Fruit fly (Drosophila melanogaster) whole organism, embryonic: ENCODE results near the gene CG33111.

Source experiments
- Atf-2 ChIP-seq: fragments of 200-800 bp; sonication (Bioruptor generic); optimal IDR thresholded peaks from 2 replicates; lab custom pipeline; 2016; ENCODE audit warnings: missing biosample characterization, missing genetic modification characterization
- Bgb ChIP-seq: fragments of 200-800 bp; sonication (Bioruptor generic); IDR thresholded peaks from 2 replicates; pipeline ENCODE4 v1.3.6; 2022; ENCODE audit warnings: missing biosample characterization, missing genetic modification characterization; ENCODE audit not compliant: partially characterized antibody
- Bteb2 ChIP-seq: fragments of 200-800 bp; sonication (Bioruptor generic); optimal IDR thresholded peaks from 2 replicates; lab custom pipeline; 2016; ENCODE audit warnings: missing biosample characterization, missing genetic modification characterization
- C15 ChIP-seq: fragments of 200-800 bp; sonication (Bioruptor generic); IDR thresholded peaks from 3 replicates; pipeline ENCODE4 v1.3.6; 2022; ENCODE audit warnings: missing biosample characterization, missing genetic modification characterization
- CG11695 ChIP-seq: fragments of 200-800 bp; sonication (Bioruptor generic); IDR thresholded peaks from 3 replicates; pipeline ENCODE4 v1.3.6; 2022; ENCODE audit warnings: missing biosample characterization, missing genetic modification characterization
- CG12155 ChIP-seq: fragments of 200-800 bp; sonication (Bioruptor generic); optimal IDR thresholded peaks from 3 replicates; lab custom pipeline; 2016; ENCODE audit warnings: missing biosample characterization, missing genetic modification characterization
- CG13123 ChIP-seq: fragments of 200-800 bp; sonication (Bioruptor generic); optimal IDR thresholded peaks from 2 replicates; lab custom pipeline; 2016; ENCODE audit warnings: missing biosample characterization, missing genetic modification characterization
- CG14014 ChIP-seq: fragments of 200-800 bp; sonication (Bioruptor generic); IDR thresholded peaks from 2 replicates; pipeline ENCODE4 v1.3.6; 2022; ENCODE audit warnings: missing biosample characterization, missing genetic modification characterization
- CG14050 ChIP-seq: fragments of 200-800 bp; sonication (Bioruptor generic); IDR thresholded peaks from 3 replicates; pipeline ENCODE4 v1.3.6; 2022; ENCODE audit warnings: missing biosample characterization, missing genetic modification characterization
- CG14441 ChIP-seq: fragments of 200-800 bp; sonication (Bioruptor generic); IDR thresholded peaks from 2 replicates; pipeline ENCODE4 v1.3.6; 2022; ENCODE audit warnings: missing biosample characterization, missing genetic modification characterization
- CG15073 ChIP-seq: fragments of 200-800 bp; sonication (Bioruptor generic); optimal IDR thresholded peaks from 2 replicates; lab custom pipeline; 2016; ENCODE audit warnings: missing biosample characterization, missing genetic modification characterization
- CG17385 ChIP-seq: fragments of 200-800 bp; sonication (Bioruptor generic); optimal IDR thresholded peaks from 3 replicates; lab custom pipeline; 2018; ENCODE audit warnings: missing biosample characterization, mild to moderate bottlenecking, missing genetic modification characterization
- CG17612 ChIP-seq: fragments of 200-800 bp; sonication (Bioruptor generic); IDR thresholded peaks from 2 replicates; pipeline ENCODE4 v1.3.6; 2022; ENCODE audit warnings: missing biosample characterization, missing genetic modification characterization
- CG2712 ChIP-seq: fragments of 200-800 bp; optimal IDR thresholded peaks from 3 replicates; lab custom pipeline; 2019; ENCODE audit warnings: missing biosample characterization, mild to moderate bottlenecking, missing genetic modification characterization, moderate library complexity
- CG30403 ChIP-seq: fragments of 200-800 bp; sonication (Bioruptor generic); optimal IDR thresholded peaks from 3 replicates; lab custom pipeline; 2016; ENCODE audit warnings: missing biosample characterization, missing genetic modification characterization
- CG31441 ChIP-seq: fragments of 200-800 bp; sonication (Bioruptor generic); IDR thresholded peaks from 2 replicates; pipeline ENCODE4 v1.3.6; 2022; ENCODE audit warnings: missing biosample characterization, missing genetic modification characterization
- CG33213 ChIP-seq: fragments of 200-800 bp; sonication (Bioruptor generic); optimal IDR thresholded peaks from 3 replicates; lab custom pipeline; 2016; ENCODE audit warnings: missing biosample characterization, missing genetic modification characterization
- CG3726 ChIP-seq: fragments of 200-800 bp; sonication (Bioruptor generic); IDR thresholded peaks from 3 replicates; pipeline ENCODE4, ENCODE4 v1.3.6; 2022; ENCODE audit warnings: missing biosample characterization, missing genetic modification characterization
- CG4854 ChIP-seq: fragments of 200-800 bp; sonication (Bioruptor generic); optimal IDR thresholded peaks from 2 replicates; lab custom pipeline; 2016; ENCODE audit warnings: missing biosample characterization, missing genetic modification characterization, inconsistent platforms
- CG6689 ChIP-seq: fragments of 200-800 bp; sonication (Bioruptor generic); IDR thresholded peaks from 2 replicates; pipeline ENCODE4 v1.3.6; 2022; ENCODE audit warnings: missing biosample characterization, missing genetic modification characterization
- CG7928 ChIP-seq: fragments of 200-800 bp; sonication (Bioruptor generic); optimal IDR thresholded peaks from 2 replicates; lab custom pipeline; 2017; ENCODE audit warnings: missing biosample characterization, mild to moderate bottlenecking, missing genetic modification characterization
- CoRest ChIP-seq: fragments of 200-800 bp; sonication (Bioruptor generic); optimal IDR thresholded peaks from 3 replicates; lab custom pipeline; 2018; ENCODE audit warnings: missing biosample characterization, mild to moderate bottlenecking, missing genetic modification characterization, moderate library complexity
- Eip74EF ChIP-seq, 2 experiments: fragments of 200-800 bp in 1 of 2; fragments of >200 bp in 1 of 2; sonication (Bioruptor generic) in 1 of 2; optimal IDR thresholded peaks; 2 replicates each; lab custom pipeline; 2017 to 2019; ENCODE audit warnings: missing biosample characterization in 2 of 2, missing genetic modification characterization in 2 of 2, mild to moderate bottlenecking in 1 of 2, moderate library complexity in 1 of 2
- Gsc ChIP-seq: fragments of 200-800 bp; sonication (Bioruptor generic); IDR thresholded peaks from 2 replicates; pipeline ENCODE4 v1.3.6; 2022; ENCODE audit warnings: missing biosample characterization, missing genetic modification characterization
- Hand ChIP-seq: fragments of 200-800 bp; sonication (Bioruptor generic); optimal IDR thresholded peaks from 2 replicates; lab custom pipeline; 2017; ENCODE audit warnings: mild to moderate bottlenecking, missing biosample characterization, missing genetic modification reagents, missing genetic modification characterization
- MTF-1 ChIP-seq: fragments of 200-800 bp; sonication (Bioruptor generic); optimal IDR thresholded peaks from 2 replicates; lab custom pipeline; 2018; ENCODE audit warnings: missing biosample characterization, mild to moderate bottlenecking, missing genetic modification characterization, borderline replicate concordance
- Med ChIP-seq: fragments of 200-800 bp; sonication (Bioruptor generic); peaks from one replicate; lab custom pipeline; 2016; ENCODE audit warnings: missing biosample characterization, missing genetic modification characterization, mild to moderate bottlenecking, inconsistent platforms, moderate library complexity
- Nf-YB ChIP-seq: fragments of 200-800 bp; sonication (Bioruptor generic); optimal IDR thresholded peaks from 3 replicates; lab custom pipeline; 2019; ENCODE audit warnings: missing biosample characterization, mild to moderate bottlenecking, missing genetic modification characterization, moderate library complexity
- Ptx1 ChIP-seq: fragments of 200-800 bp; sonication (Bioruptor generic); IDR thresholded peaks from 2 replicates; pipeline ENCODE4 v1.3.6; 2022; ENCODE audit warnings: missing biosample characterization, missing genetic modification characterization
- Sox102F ChIP-seq: fragments of 200-800 bp; sonication (Bioruptor generic); optimal IDR thresholded peaks from 2 replicates; lab custom pipeline; 2018; ENCODE audit warnings: missing biosample characterization, mild to moderate bottlenecking, missing genetic modification characterization, moderate library complexity
- br ChIP-seq: fragments of >200 bp; optimal IDR thresholded peaks from 2 replicates; lab custom pipeline; 2017
- cg ChIP-seq: fragments of 200-800 bp; sonication (Bioruptor generic); optimal IDR thresholded peaks from 3 replicates; lab custom pipeline; 2019; ENCODE audit warnings: missing biosample characterization, mild to moderate bottlenecking, missing genetic modification characterization, moderate library complexity
- dati ChIP-seq: fragments of 200-800 bp; sonication (Bioruptor generic); IDR thresholded peaks from 2 replicates; pipeline ENCODE4 v1.3.6; 2022; ENCODE audit warnings: missing biosample characterization, missing genetic modification characterization
- en ChIP-seq: fragments of 200-800 bp; sonication (Bioruptor generic); optimal IDR thresholded peaks from 2 replicates; lab custom pipeline; 2016; ENCODE audit warnings: missing biosample characterization, missing genetic modification characterization
- eyg ChIP-seq: fragments of 200-800 bp; sonication (Bioruptor generic); optimal IDR thresholded peaks from 3 replicates; lab custom pipeline; 2016; ENCODE audit warnings: missing biosample characterization, missing genetic modification characterization
- gcm ChIP-seq: fragments of 200-800 bp; sonication (Bioruptor generic); optimal IDR thresholded peaks from 2 replicates; lab custom pipeline; 2019; ENCODE audit warnings: missing biosample characterization, mild to moderate bottlenecking, missing genetic modification characterization, moderate library complexity
- gfzf ChIP-seq: fragments of 200-800 bp; sonication (Bioruptor generic); optimal IDR thresholded peaks from 2 replicates; lab custom pipeline; 2016; ENCODE audit warnings: missing biosample characterization, mild to moderate bottlenecking, missing genetic modification characterization, moderate library complexity
- gsb-n ChIP-seq: fragments of 200-800 bp; sonication (Bioruptor generic); optimal IDR thresholded peaks from 3 replicates; lab custom pipeline; 2018; ENCODE audit warnings: missing biosample characterization, mild to moderate bottlenecking, missing genetic modification characterization
- kah ChIP-seq: fragments of 200-800 bp; sonication (Bioruptor generic); optimal IDR thresholded peaks from 2 replicates; lab custom pipeline; 2018; ENCODE audit warnings: missing biosample characterization, mild to moderate bottlenecking, missing genetic modification characterization
- otp ChIP-seq: fragments of 200-800 bp; sonication (Bioruptor generic); IDR thresholded peaks from 3 replicates; pipeline ENCODE4, ENCODE4 v1.3.6; 2022; ENCODE audit warnings: missing biosample characterization, missing genetic modification characterization
- pfk ChIP-seq: fragments of 200-800 bp; sonication (Bioruptor generic); optimal IDR thresholded peaks from 2 replicates; lab custom pipeline; 2018; ENCODE audit warnings: missing biosample characterization, mild to moderate bottlenecking, missing genetic modification characterization, moderate library complexity
- sc ChIP-seq, 3 experiments: fragments of >200 bp in 2 of 3; fragments of 200-800 bp in 1 of 3; sonication (Bioruptor generic) in 1 of 3; optimal IDR thresholded peaks; 2 replicates in 2 of 3; 3 replicates in 1 of 3; lab custom pipeline; 2017; ENCODE audit warnings: mild to moderate bottlenecking in 1 of 3, missing biosample characterization in 1 of 3, missing genetic modification characterization in 1 of 3, missing genetic modification reagents in 1 of 3
- sr ChIP-seq: fragments of 200-800 bp; sonication (Bioruptor generic); IDR thresholded peaks from 3 replicates; pipeline ENCODE4 v1.3.6; 2022; ENCODE audit warnings: missing biosample characterization, missing genetic modification characterization
- tgo ChIP-seq: fragments of 200-800 bp; sonication (Bioruptor generic); IDR thresholded peaks from 3 replicates; pipeline ENCODE4 v1.3.6; 2022; ENCODE audit warnings: missing biosample characterization, missing genetic modification characterization
- tio ChIP-seq: fragments of 200-800 bp; sonication (Bioruptor generic); optimal IDR thresholded peaks from 2 replicates; lab custom pipeline; 2017; ENCODE audit warnings: missing biosample characterization, missing genetic modification characterization, inconsistent platforms
- trh ChIP-seq: fragments of 200-800 bp; sonication (Bioruptor generic); optimal IDR thresholded peaks from 2 replicates; lab custom pipeline; 2016; ENCODE audit warnings: missing biosample characterization, missing genetic modification characterization
- unc-4 ChIP-seq: fragments of 200-800 bp; sonication (Bioruptor generic); IDR thresholded peaks from 2 replicates; pipeline ENCODE4 v1.3.6; 2022; ENCODE audit warnings: missing biosample characterization, missing genetic modification characterization; ENCODE audit not compliant: partially characterized antibody
- wdn ChIP-seq: fragments of 200-800 bp; sonication (Bioruptor generic); IDR thresholded peaks from 2 replicates; pipeline ENCODE4 v1.3.6; 2022; ENCODE audit warnings: missing biosample characterization, missing genetic modification characterization
- zf30C ChIP-seq: fragments of 200-800 bp; sonication (Bioruptor generic); optimal IDR thresholded peaks from 3 replicates; lab custom pipeline; 2018; ENCODE audit warnings: missing biosample characterization, mild to moderate bottlenecking, missing genetic modification characterization
- zfh2 ChIP-seq: fragments of 200-800 bp; sonication (Bioruptor generic); optimal IDR thresholded peaks from 2 replicates; lab custom pipeline; 2016; ENCODE audit warnings: missing biosample characterization, missing genetic modification characterization

Gene CG33111

DNA sequence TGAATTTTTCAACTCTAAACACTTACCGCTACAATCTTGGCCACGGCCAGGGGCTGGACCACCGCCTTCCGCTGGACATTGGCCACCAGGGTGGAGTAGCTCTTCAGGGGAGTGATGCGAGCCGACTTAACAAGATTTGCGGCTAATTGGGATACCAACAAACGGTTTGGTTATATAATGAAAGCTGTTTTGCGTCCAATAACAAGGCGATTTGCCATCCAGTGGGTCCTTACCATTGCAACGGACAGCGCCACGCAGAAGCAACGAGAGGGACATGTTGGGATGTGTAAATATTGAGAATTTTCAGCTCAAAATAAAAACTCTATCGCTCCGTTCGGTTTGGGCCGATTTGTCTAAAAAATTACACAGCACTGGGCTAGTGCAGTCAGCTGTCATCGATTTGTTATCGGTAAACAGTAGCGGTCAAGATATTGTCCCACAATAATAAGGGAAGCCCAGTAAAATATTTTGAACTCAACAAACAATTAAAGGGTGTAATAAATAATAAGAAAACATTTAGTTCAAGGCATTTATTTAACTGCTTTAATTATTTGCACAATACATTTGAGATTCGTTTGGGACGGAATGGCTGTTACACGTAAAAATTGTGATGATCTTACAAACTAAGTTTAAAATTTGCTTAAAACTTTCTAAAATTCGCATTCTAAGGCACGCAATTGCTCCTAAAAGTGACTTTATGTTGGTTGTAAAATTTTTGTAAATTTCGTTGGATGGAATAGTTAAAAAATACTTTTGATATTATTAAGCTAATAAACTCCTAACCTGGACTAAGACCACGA, 58.6 kb downstream of the CG33111 start, which contains the start of gene SdhD (continued):
- TF ChIP-seq Bteb2 (peak; percentile 15), CoRest (tag; lab: Kevin White, UChicago) (no peak), br (lab: Kevin White, UChicago) (no peak), CG7928 (no peak), gfzf (GFP tag; lab: Kevin White, UChicago) (peak; percentile 10), zfh2 (GFP tag; lab: Kevin White, UChicago) (peak; percentile 53), CG17612 (GFP tag; lab: Robert Waterston, UW) (no peak), Med (GFP tag; lab: Kevin White, UChicago) (peak; percentile 92), en (GFP tag; lab: Kevin White, UChicago) (no peak), CG6689 (GFP tag; lab: Robert Waterston, UW) (no peak), Gsc (GFP tag; lab: Robert Waterston, UW) (no peak), tio (no peak), CG14441 (GFP tag; lab: Robert Waterston, UW) (no peak), Ptx1 (GFP tag; lab: Robert Waterston, UW) (no peak), Bgb (GFP tag; lab: Robert Waterston, UW) (peak; percentile 66), gsb-n (no peak), tgo (no peak), zf30C (GFP tag; lab: Kevin White, UChicago) (no peak), CG13123 (GFP tag; lab: Kevin White, UChicago) (no peak), CG2712 (peak; percentile 24), MTF-1 (GFP tag; lab: Kevin White, UChicago) (no peak), pfk (no peak), CG3726 (GFP tag; lab: Robert Waterston, UW) (no peak), CG33213 (GFP tag; lab: Kevin White, UChicago) (peak; percentile 30), CG15073 (GFP tag; lab: Kevin White, UChicago) (peak; percentile 99), wdn (GFP tag; lab: Robert Waterston, UW) (no peak), dati (GFP tag; lab: Robert Waterston, UW) (no peak), Eip74EF (GFP tag; optimal IDR thresholded peaks at IDR 0.05; lab: Kevin White, UChicago) (no peak), CG14050 (GFP tag; lab: Robert Waterston, UW) (no peak), CG4854 (GFP tag; lab: Kevin White, UChicago) (no peak), sc (optimal IDR thresholded peaks at IDR 0.05; lab: Kevin White, UChicago) (no peak), sc (GFP tag; optimal IDR thresholded peaks at IDR 0.05; lab: Kevin White, UChicago) (no peak), CG11695 (no peak), unc-4 (GFP tag; lab: Robert Waterston, UW) (peak; percentile 48), CG31441 (GFP tag; lab: Robert Waterston, UW) (no peak), CG12155 (peak; percentile 31), gcm (GFP tag; lab: Kevin White, UChicago) (no peak), cg (GFP tag; lab: Kevin White, UChicago) (no peak), Sox102F (GFP tag; lab: Kevin White, UChicago) (no peak), eyg (GFP tag; lab: Kevin White, UChicago) (no peak), C15 (GFP tag; lab: Robert Waterston, UW) (no peak), otp (GFP tag; lab: Robert Waterston, UW) (no peak), sr (GFP tag; lab: Robert Waterston, UW) (no peak), CG17385 (GFP tag; lab: Kevin White, UChicago) (peak; percentile 13), Atf-2 (no peak), CG30403 (GFP tag; lab: Kevin White, UChicago) (peak; percentile 19), Nf-YB (GFP tag; lab: Kevin White, UChicago) (no peak), Hand (GFP tag; lab: Kevin White, UChicago) (no peak), trh (no peak), kah (no peak), CG14014 (peak; percentile 7; the same call in 1 of the 2 replicates)
